Worm (Caenorhabditis elegans) whole organism, L4 larva: ENCODE results near the gene hex-1.

Source experiments
- ZK546.5 ChIP-seq, 2 experiments: sonication (generic microtip); optimal IDR thresholded peaks; 2 replicates each; lab custom pipeline; 2017; ENCODE audit warnings: missing biosample characterization in 2 of 2, missing genetic modification characterization in 2 of 2
- egl-43 ChIP-seq: fragments of 200-800 bp; sonication (Bioruptor generic); IDR thresholded peaks from 2 replicates; pipeline ENCODE4 v1.3.6; 2022; ENCODE audit warnings: missing genetic modification reagents, missing genetic modification characterization, missing compliant biosample characterization
- nhr-48 ChIP-seq: sonication (generic microtip); optimal IDR thresholded peaks from 2 replicates; lab custom pipeline; 2016; ENCODE audit warnings: mild to moderate bottlenecking, missing genetic modification characterization, missing compliant biosample characterization
- skn-1 ChIP-seq: fragments of 150-350 bp; optimal IDR thresholded peaks from 2 replicates; lab custom pipeline; 2014; ENCODE audit warnings: missing biosample characterization, missing genetic modification characterization

DNA sequence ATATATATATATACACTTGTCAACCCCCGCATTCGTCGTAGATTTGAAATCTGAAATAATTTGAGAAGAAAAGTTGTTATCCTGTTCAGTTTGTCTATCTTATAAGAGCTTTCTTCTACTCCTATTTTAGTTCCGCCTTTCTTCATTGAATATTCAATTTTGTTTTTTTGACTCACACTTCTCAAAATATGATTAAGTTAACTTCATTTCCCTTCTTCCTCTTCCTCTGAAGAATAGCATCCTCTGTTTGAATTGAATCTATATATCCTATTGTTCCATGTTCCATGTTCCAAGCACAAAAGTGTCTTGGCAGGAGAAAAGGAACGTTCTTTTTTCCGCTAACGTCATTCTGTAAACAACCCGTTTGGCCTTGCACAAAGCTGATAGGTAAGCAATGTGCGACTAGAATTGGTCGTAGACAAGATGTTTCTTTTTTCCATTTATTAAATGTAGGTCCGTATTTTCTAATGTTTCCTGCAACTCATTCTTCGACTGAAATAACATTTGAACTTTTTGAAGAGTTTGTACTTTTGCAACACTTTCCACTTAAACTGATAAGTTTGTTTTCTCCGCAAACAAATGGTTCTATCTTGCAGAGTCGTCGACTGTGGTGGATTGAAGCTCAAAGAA is 28.9 kb upstream of the hex-1 start, which contains the start of gene gap-1:
- TF ChIP-seq nhr-48 (tag; lab: Kevin White, UChicago) (no peak), ZK546.5 (tag; optimal IDR thresholded peaks at IDR 0.05; lab: Kevin White, UChicago) (no peak), skn-1 (no peak), egl-43 (GFP tag; lab: Robert Waterston, UW) (no peak)
